Worm (Caenorhabditis elegans): Measurements from ENCODE around the gene srm-3.

ce11 chrIV:9673683-9674336 is 25.0 kb downstream of the srm-3 start:
- TF ChIP-seq him-1 (tag; optimal IDR thresholded peaks at IDR 0.05) (no peak), W03F9.2 (tag; optimal IDR thresholded peaks at IDR 0.05) (no peak), dao-5 (tag; optimal IDR thresholded peaks at IDR 0.05) (no peak)

All from whole organism, L4/young adult.